Worm (Caenorhabditis elegans) whole organism, late embryonic: Measurements from ENCODE around the gene npax-4.

ENCODE experiments used
- ceh-14 ChIP-seq: sonication (generic microtip); optimal IDR thresholded peaks from 2 replicates; lab custom pipeline; 2016; ENCODE audit warnings: missing genotype, missing genetic modification characterization, missing compliant biosample characterization
- elt-2 ChIP-seq: sonication (generic microtip); optimal IDR thresholded peaks from 2 replicates; lab custom pipeline; 2016; ENCODE audit warnings: missing genetic modification reagents, missing genetic modification characterization, missing compliant biosample characterization
- nhr-11 ChIP-seq: fragments of 150-350 bp; optimal IDR thresholded peaks from 2 replicates; lab custom pipeline; 2014; ENCODE audit warnings: missing biosample characterization, missing genetic modification characterization
- pag-3 ChIP-seq: sonication (generic microtip); optimal IDR thresholded peaks from 2 replicates; lab custom pipeline; 2016; ENCODE audit warnings: missing compliant biosample characterization, missing genetic modification characterization, borderline replicate concordance
- rnt-1 ChIP-seq: sonication (generic microtip); optimal IDR thresholded peaks from 2 replicates; lab custom pipeline; 2016; ENCODE audit warnings: missing genetic modification characterization, missing compliant biosample characterization
- sox-2 ChIP-seq: fragments of 200-800 bp; sonication (Bioruptor generic); IDR thresholded peaks from 2 replicates; pipeline ENCODE4 v1.3.6; 2022; ENCODE audit warnings: missing genetic modification reagents, missing genetic modification characterization, missing compliant biosample characterization

DNA sequence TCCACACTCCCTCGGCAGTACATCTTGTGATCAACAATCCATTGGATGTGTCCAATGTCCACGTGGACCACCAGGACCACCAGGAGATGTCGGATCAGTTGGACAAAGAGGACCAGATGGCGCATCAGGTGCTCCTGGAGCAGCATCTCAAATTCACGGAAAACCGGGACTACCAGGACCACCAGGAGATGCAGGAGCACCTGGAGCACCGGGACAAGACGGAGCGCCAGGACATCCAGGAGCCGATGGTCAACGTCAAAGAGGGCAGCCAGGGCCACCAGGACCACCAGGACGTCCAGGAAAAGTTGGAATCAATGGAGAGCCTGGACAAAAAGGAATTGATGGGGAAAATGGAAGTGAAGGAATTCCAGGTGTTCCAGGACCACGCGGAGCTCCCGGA, 30.7 kb downstream of the npax-4 start:
- no peak for TF ChIP-seq ceh-14 (tag; lab: Kevin White, UChicago)
- TF ChIP-seq rnt-1 (tag; lab: Kevin White, UChicago), result no peak
- TF ChIP-seq nhr-11 (tag; lab: Kevin White, UChicago), result no peak
- no peak for TF ChIP-seq pag-3 (tag; lab: Kevin White, UChicago)
- TF ChIP-seq elt-2 (tag; lab: Kevin White, UChicago), result no peak
- no peak for TF ChIP-seq sox-2 (GFP tag; lab: Robert Waterston, UW)
